Fruit fly (Drosophila melanogaster) whole organism, embryonic: ENCODE results near the gene CG32599.
A peak's percentile ranks its signal among the peaks of the same experiment; 100 is the strongest.

ENCODE experiments used
- Aef1 ChIP-seq: fragments of 200-800 bp; sonication (Bioruptor generic); IDR thresholded peaks from 3 replicates; pipeline ENCODE4 v1.3.6; 2022; ENCODE audit warnings: missing biosample characterization, missing genetic modification characterization
- B-H1 ChIP-seq: fragments of 200-800 bp; sonication (Bioruptor generic); IDR thresholded peaks from 3 replicates; pipeline ENCODE4 v1.3.6; 2022; ENCODE audit warnings: missing biosample characterization, missing genetic modification characterization
- Blimp-1 ChIP-seq: fragments of 200-800 bp; sonication (Bioruptor generic); optimal IDR thresholded peaks from 3 replicates; lab custom pipeline; 2018; ENCODE audit warnings: missing biosample characterization, missing genetic modification characterization, mild to moderate bottlenecking, moderate library complexity, missing genetic modification reagents
- CG11398 ChIP-seq: fragments of 200-800 bp; sonication (Bioruptor generic); optimal IDR thresholded peaks from 2 replicates; lab custom pipeline; 2016; ENCODE audit warnings: missing biosample characterization, missing genetic modification characterization
- CG1529 ChIP-seq: fragments of 200-800 bp; sonication (Bioruptor generic); optimal IDR thresholded peaks from 3 replicates; lab custom pipeline; 2018; ENCODE audit warnings: missing biosample characterization, missing genetic modification characterization
- CG17612 ChIP-seq: fragments of 200-800 bp; sonication (Bioruptor generic); IDR thresholded peaks from 2 replicates; pipeline ENCODE4 v1.3.6; 2022; ENCODE audit warnings: missing biosample characterization, missing genetic modification characterization
- CG17802 ChIP-seq: fragments of 200-800 bp; sonication (Bioruptor generic); optimal IDR thresholded peaks from 2 replicates; lab custom pipeline; 2018; ENCODE audit warnings: missing biosample characterization, mild to moderate bottlenecking, missing genetic modification characterization, moderate library complexity
- CG18619 ChIP-seq: fragments of 200-800 bp; sonication (Bioruptor generic); optimal IDR thresholded peaks from 3 replicates; lab custom pipeline; 2017; ENCODE audit warnings: missing biosample characterization, mild to moderate bottlenecking, missing genetic modification characterization
- CG18764 ChIP-seq: fragments of 200-800 bp; sonication (Bioruptor generic); optimal IDR thresholded peaks from 3 replicates; lab custom pipeline; 2016; ENCODE audit warnings: missing biosample characterization, missing genetic modification characterization
- CG2875 ChIP-seq: fragments of 200-800 bp; sonication (Bioruptor generic); optimal IDR thresholded peaks from 2 replicates; lab custom pipeline; 2017; ENCODE audit warnings: missing biosample characterization, mild to moderate bottlenecking, missing genetic modification characterization, missing genetic modification reagents
- CG30403 ChIP-seq: fragments of 200-800 bp; sonication (Bioruptor generic); optimal IDR thresholded peaks from 3 replicates; lab custom pipeline; 2016; ENCODE audit warnings: missing biosample characterization, missing genetic modification characterization
- CG31365 ChIP-seq: fragments of 200-800 bp; sonication (Bioruptor generic); optimal IDR thresholded peaks from 2 replicates; lab custom pipeline; 2018; ENCODE audit warnings: missing biosample characterization, mild to moderate bottlenecking, missing genetic modification characterization
- CG32532 ChIP-seq: fragments of 200-800 bp; sonication (Bioruptor generic); IDR thresholded peaks from 2 replicates; pipeline ENCODE4 v1.3.6; 2022; ENCODE audit warnings: missing biosample characterization, missing genetic modification characterization
- CG34376 ChIP-seq: fragments of 200-800 bp; sonication (Bioruptor generic); optimal IDR thresholded peaks from 2 replicates; lab custom pipeline; 2018; ENCODE audit warnings: missing biosample characterization, mild to moderate bottlenecking, missing genetic modification characterization
- CG4424 ChIP-seq: fragments of 200-800 bp; sonication (Bioruptor generic); optimal IDR thresholded peaks from 3 replicates; lab custom pipeline; 2016; ENCODE audit warnings: missing biosample characterization, missing genetic modification characterization
- CG6683 ChIP-seq: fragments of 200-800 bp; sonication (Bioruptor generic); optimal IDR thresholded peaks from 2 replicates; lab custom pipeline; 2017; ENCODE audit warnings: missing biosample characterization, mild to moderate bottlenecking, missing genetic modification characterization, missing genetic modification reagents
- CG8924 ChIP-seq: fragments of 200-800 bp; optimal IDR thresholded peaks from 3 replicates; lab custom pipeline; 2019; ENCODE audit warnings: missing biosample characterization, mild to moderate bottlenecking, missing genetic modification characterization, moderate library complexity
- Chrac-16 ChIP-seq: fragments of 200-800 bp; sonication (Bioruptor generic); optimal IDR thresholded peaks from 3 replicates; lab custom pipeline; 2016; ENCODE audit warnings: missing biosample characterization, missing genetic modification characterization
- H15 ChIP-seq: fragments of 200-800 bp; sonication (Bioruptor generic); IDR thresholded peaks from 3 replicates; pipeline ENCODE4 v1.3.6; 2022; ENCODE audit warnings: missing biosample characterization, missing genetic modification characterization
- HmgD ChIP-seq: fragments of 200-800 bp; sonication (Bioruptor generic); optimal IDR thresholded peaks from 3 replicates; lab custom pipeline; 2016; ENCODE audit warnings: missing biosample characterization, missing genetic modification characterization
- Hr51 ChIP-seq, 2 experiments: fragments of 200-800 bp; sonication (Bioruptor generic); optimal IDR thresholded peaks; 2 replicates in 1 of 2; 3 replicates in 1 of 2; lab custom pipeline; 2016 to 2018; ENCODE audit warnings: missing biosample characterization in 2 of 2, missing genetic modification characterization in 2 of 2, mild to moderate bottlenecking in 1 of 2, moderate library complexity in 1 of 2
- Hsf ChIP-seq: fragments of 200-800 bp; sonication (Bioruptor generic); optimal IDR thresholded peaks from 3 replicates; lab custom pipeline; 2016; ENCODE audit warnings: missing biosample characterization, missing genetic modification characterization
- Max ChIP-seq: fragments of 200-800 bp; sonication (Bioruptor generic); optimal IDR thresholded peaks from 2 replicates; lab custom pipeline; 2016; ENCODE audit warnings: missing biosample characterization, mild to moderate bottlenecking, missing genetic modification characterization
- Meics ChIP-seq: fragments of 200-800 bp; sonication (Bioruptor generic); optimal IDR thresholded peaks from 2 replicates; lab custom pipeline; 2017; ENCODE audit warnings: missing biosample characterization, mild to moderate bottlenecking, missing genetic modification characterization
- NC2α ChIP-seq: fragments of 200-800 bp; sonication (Bioruptor generic); optimal IDR thresholded peaks from 2 replicates; lab custom pipeline; 2016; ENCODE audit warnings: missing biosample characterization, missing genetic modification characterization
- Optix ChIP-seq: fragments of 200-800 bp; sonication (Bioruptor generic); IDR thresholded peaks from 3 replicates; pipeline ENCODE4 v1.3.6; 2022; ENCODE audit warnings: missing biosample characterization, missing genetic modification characterization
- Pdp1 ChIP-seq, 2 experiments: fragments of 200-800 bp; sonication (Bioruptor generic); optimal IDR thresholded peaks; 3 replicates each; lab custom pipeline; 2016; ENCODE audit warnings: missing biosample characterization in 2 of 2, missing genetic modification characterization in 2 of 2, mild to moderate bottlenecking in 1 of 2, moderate library complexity in 1 of 2
- Rfx ChIP-seq: fragments of 200-800 bp; sonication (Bioruptor generic); IDR thresholded peaks from 2 replicates; pipeline ENCODE4 v1.3.6; 2022; ENCODE audit warnings: missing biosample characterization, missing genetic modification characterization
- Side ChIP-seq: fragments of 200-800 bp; sonication (Bioruptor generic); optimal IDR thresholded peaks from 2 replicates; lab custom pipeline; 2016; ENCODE audit warnings: missing biosample characterization, missing genetic modification characterization
- Stat92E ChIP-seq, 3 experiments: fragments of >200 bp in 2 of 3; fragments of 200-800 bp in 1 of 3; sonication (Bioruptor generic) in 1 of 3; optimal IDR thresholded peaks; 2 replicates each; lab custom pipeline; 2017 to 2019; ENCODE audit warnings: missing biosample characterization in 3 of 3, missing genetic modification characterization in 3 of 3, mild to moderate bottlenecking in 1 of 3, moderate library complexity in 1 of 3
- YL-1 ChIP-seq: fragments of 200-800 bp; sonication (Bioruptor generic); optimal IDR thresholded peaks from 3 replicates; lab custom pipeline; 2017; ENCODE audit warnings: missing biosample characterization, mild to moderate bottlenecking, missing genetic modification characterization
- crp ChIP-seq, 2 experiments: fragments of 200-800 bp; sonication (Bioruptor generic); optimal IDR thresholded peaks; 2 replicates in 1 of 2; 3 replicates in 1 of 2; lab custom pipeline; 2017; ENCODE audit warnings: missing biosample characterization in 2 of 2, missing genetic modification characterization in 2 of 2, mild to moderate bottlenecking in 1 of 2, moderate library complexity in 1 of 2
- dmrt99B ChIP-seq: fragments of 200-800 bp; sonication (Bioruptor generic); optimal IDR thresholded peaks from 2 replicates; lab custom pipeline; 2018; ENCODE audit warnings: missing biosample characterization, mild to moderate bottlenecking, missing genetic modification characterization, moderate library complexity
- dysf ChIP-seq: fragments of 200-800 bp; sonication (Bioruptor generic); IDR thresholded peaks from 3 replicates; pipeline ENCODE4 v1.3.6; 2022; ENCODE audit warnings: missing biosample characterization, missing genetic modification characterization
- hth ChIP-seq: fragments of >200 bp; optimal IDR thresholded peaks from 2 replicates; lab custom pipeline; 2017; ENCODE audit warnings: inconsistent platforms
- lilli ChIP-seq: fragments of 200-800 bp; sonication (Bioruptor generic); optimal IDR thresholded peaks from 3 replicates; lab custom pipeline; 2016; ENCODE audit warnings: missing biosample characterization, missing genetic modification characterization
- lola ChIP-seq, 3 experiments: fragments of >200 bp in 2 of 3; fragments of 200-800 bp in 1 of 3; sonication (Bioruptor generic) in 1 of 3; optimal IDR thresholded peaks; 2 replicates each; lab custom pipeline; 2017 to 2019; ENCODE audit warnings: missing biosample characterization in 3 of 3, missing genetic modification characterization in 3 of 3, mild to moderate bottlenecking in 1 of 3, moderate library complexity in 1 of 3
- pan ChIP-seq, 4 experiments: fragments of >200 bp in 3 of 4; fragments of 200-800 bp in 1 of 4; sonication (Bioruptor generic) in 1 of 4; optimal IDR thresholded peaks in 3 of 4; IDR thresholded peaks in 1 of 4; 2 replicates each; pipeline versions ENCODE4 v1.3.6 to Lab custom; 2017 to 2022; ENCODE audit warnings: missing biosample characterization in 2 of 4, missing genetic modification characterization in 2 of 4, mixed read lengths in 1 of 4
- pb ChIP-seq: fragments of 200-800 bp; sonication (Bioruptor generic); optimal IDR thresholded peaks from 3 replicates; lab custom pipeline; 2016; ENCODE audit warnings: missing biosample characterization, missing genetic modification characterization
- pnt ChIP-seq: fragments of 200-800 bp; sonication (Bioruptor generic); optimal IDR thresholded peaks from 3 replicates; lab custom pipeline; 2016; ENCODE audit warnings: missing biosample characterization, missing genetic modification characterization
- rib ChIP-seq: fragments of 200-800 bp; sonication (Bioruptor generic); IDR thresholded peaks from 2 replicates; pipeline ENCODE4 v1.3.6; 2022; ENCODE audit warnings: missing biosample characterization, missing genetic modification characterization
- ro ChIP-seq: fragments of 200-800 bp; sonication (Bioruptor generic); IDR thresholded peaks from 2 replicates; pipeline ENCODE4 v1.3.6; 2022; ENCODE audit warnings: missing biosample characterization, missing genetic modification characterization
- sens ChIP-seq: fragments of 200-800 bp; sonication (Bioruptor generic); peaks from one replicate; lab custom pipeline; 2016; ENCODE audit warnings: missing biosample characterization, missing genetic modification characterization
- sens-2 ChIP-seq: fragments of 200-800 bp; sonication (Bioruptor generic); IDR thresholded peaks from 2 replicates; pipeline ENCODE4 v1.3.6; 2022; ENCODE audit warnings: missing biosample characterization, missing genetic modification characterization
- ttk ChIP-seq: fragments of 200-800 bp; sonication (Bioruptor generic); IDR thresholded peaks from 2 replicates; pipeline ENCODE4 v2.1.2; 2022; ENCODE audit warnings: missing biosample characterization, missing genetic modification characterization
- wek ChIP-seq: fragments of 200-800 bp; sonication (Bioruptor generic); optimal IDR thresholded peaks from 3 replicates; lab custom pipeline; 2018; ENCODE audit warnings: missing biosample characterization, mild to moderate bottlenecking, missing genetic modification characterization, moderate library complexity
- yki ChIP-seq: fragments of >200 bp; optimal IDR thresholded peaks from 3 replicates; lab custom pipeline; 2018
- zfh1 ChIP-seq: fragments of 200-800 bp; sonication (Bioruptor generic); IDR thresholded peaks from 3 replicates; pipeline ENCODE4 v1.3.6; 2022; ENCODE audit warnings: missing biosample characterization, missing genetic modification characterization

Gene CG32599

DNA sequence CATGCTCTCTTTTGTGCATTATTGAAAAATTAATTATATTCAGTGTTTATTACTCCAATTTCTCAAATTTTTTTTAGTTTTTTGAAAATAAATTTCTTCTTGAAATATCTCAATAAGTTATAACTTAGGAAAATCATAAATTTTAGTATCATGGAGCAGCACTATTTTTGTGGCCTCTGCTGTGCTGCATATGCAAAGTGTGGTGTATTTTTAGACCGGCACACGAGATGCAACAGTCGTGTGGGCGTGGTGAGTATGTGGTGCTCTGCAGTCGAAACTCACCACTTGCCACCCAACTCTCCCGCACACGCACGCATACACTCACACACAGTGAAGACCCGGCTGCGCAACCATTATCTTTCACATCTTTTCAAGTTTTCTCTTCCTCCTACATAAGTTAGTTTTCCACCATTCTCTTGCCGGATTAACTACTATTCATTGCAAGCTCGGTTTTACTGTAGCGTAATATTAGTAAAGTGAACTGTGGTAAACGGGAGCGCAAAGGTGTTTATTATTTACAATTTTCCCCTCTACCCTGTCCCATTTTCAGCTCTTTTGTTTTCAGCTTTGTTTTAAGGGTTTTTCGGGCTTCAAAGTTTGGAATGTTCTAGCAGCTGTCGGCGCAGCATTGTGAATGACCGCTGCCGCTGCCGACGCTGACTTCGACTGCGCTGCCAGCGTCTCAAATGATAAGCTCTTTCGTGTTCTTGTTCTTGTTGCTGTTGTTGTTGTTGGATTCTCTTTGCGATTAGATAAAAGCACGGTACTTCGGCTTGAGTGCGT lies 34.9 kb upstream of the CG32599 start (continued):
- TF ChIP-seq CG1529 (GFP tag; lab: Kevin White, UChicago): peak; percentile 46
- peak; percentile 17 for TF ChIP-seq CG18764 (GFP tag; lab: Kevin White, UChicago)
- TF ChIP-seq CG31365 (tag; lab: Kevin White, UChicago): no peak
- TF ChIP-seq CG2875 (GFP tag; lab: Kevin White, UChicago): peak; percentile 19
- no peak for TF ChIP-seq yki (lab: Kevin White, UChicago)
- TF ChIP-seq rib (GFP tag; lab: Robert Waterston, UW): no peak
- peak; percentile 41 for TF ChIP-seq Meics (GFP tag; lab: Kevin White, UChicago)
- TF ChIP-seq Hr51 (GFP tag; optimal IDR thresholded peaks at IDR 0.05; lab: Kevin White, UChicago): peak in 1 of 2 experiments; percentile 75
- TF ChIP-seq CG32532 (GFP tag; lab: Robert Waterston, UW): no peak
- peak; percentile 34 to 41 for TF ChIP-seq Pdp1 (GFP tag; optimal IDR thresholded peaks at IDR 0.05; lab: Kevin White, UChicago)
- TF ChIP-seq CG30403 (GFP tag; lab: Kevin White, UChicago): peak; percentile 63
- TF ChIP-seq H15 (GFP tag; lab: Robert Waterston, UW): peak; percentile 41; the same call in 1 of the 3 replicates
- peak; percentile 42; the same call in 1 of the 2 replicates for TF ChIP-seq ttk (GFP tag; lab: Robert Waterston, UW)
- TF ChIP-seq NC2α (GFP tag; lab: Kevin White, UChicago): no peak
- TF ChIP-seq crp (GFP tag; optimal IDR thresholded peaks at IDR 0.05; lab: Kevin White, UChicago): peak in 1 of 2 experiments; percentile 13
- no peak for TF ChIP-seq pan (optimal IDR thresholded peaks at IDR 0.05; lab: Kevin White, UChicago)
- peak in 1 of 2 experiments; percentile 58 for TF ChIP-seq pan (GFP tag; optimal IDR thresholded peaks at IDR 0.05 in 1 of 2, IDR thresholded peaks at IDR 0.05 in 1 of 2)
- peak; percentile 41 for TF ChIP-seq pnt
- TF ChIP-seq Blimp-1: peak; percentile 77
- TF ChIP-seq dmrt99B (tag; lab: Kevin White, UChicago): peak; percentile 74
- TF ChIP-seq sens (GFP tag; lab: Kevin White, UChicago): peak; percentile 93
- TF ChIP-seq CG6683 (GFP tag; lab: Kevin White, UChicago): peak; percentile 15
- peak; percentile 5 for TF ChIP-seq Max (GFP tag; lab: Kevin White, UChicago)
- TF ChIP-seq CG17612 (GFP tag; lab: Robert Waterston, UW): no peak
- peak; percentile 9 for TF ChIP-seq CG11398
- no peak for TF ChIP-seq CG34376
- no peak for TF ChIP-seq wek (GFP tag; lab: Kevin White, UChicago)
- TF ChIP-seq Side (GFP tag; lab: Kevin White, UChicago): peak; percentile 21
- no peak for TF ChIP-seq hth (lab: Kevin White, UChicago)
- peak; percentile 0 for TF ChIP-seq YL-1 (GFP tag; lab: Kevin White, UChicago)
- TF ChIP-seq Rfx (GFP tag; lab: Robert Waterston, UW): peak; percentile 15; the same call in 1 of the 2 replicates
- TF ChIP-seq CG4424 (GFP tag; lab: Kevin White, UChicago): peak; percentile 59
- TF ChIP-seq zfh1 (GFP tag; lab: Robert Waterston, UW): peak; percentile 60; the same call in 2 of the 3 replicates
- peak; percentile 41 for TF ChIP-seq CG17802 (tag; lab: Kevin White, UChicago)
- no peak for TF ChIP-seq Aef1 (GFP tag; lab: Robert Waterston, UW)
- TF ChIP-seq Chrac-16 (GFP tag; lab: Kevin White, UChicago): no peak
- TF ChIP-seq sens-2 (GFP tag; lab: Robert Waterston, UW): peak; percentile 51; the same call in 1 of the 2 replicates
- no peak for TF ChIP-seq HmgD (GFP tag; lab: Kevin White, UChicago)
- TF ChIP-seq CG8924 (tag; lab: Kevin White, UChicago): peak; percentile 46
- no peak for TF ChIP-seq ro (GFP tag; lab: Robert Waterston, UW)
- peak; percentile 37 for TF ChIP-seq Hsf (GFP tag; lab: Kevin White, UChicago)
- TF ChIP-seq lola (GFP tag; optimal IDR thresholded peaks at IDR 0.05; lab: Kevin White, UChicago): peak in 1 of 3 experiments; percentile 64
- peak; percentile 34; the same call in 1 of the 3 replicates for TF ChIP-seq B-H1 (GFP tag; lab: Robert Waterston, UW)
- TF ChIP-seq CG18619 (GFP tag; lab: Kevin White, UChicago): peak; percentile 40
- peak; percentile 51; the same call in 1 of the 3 replicates for TF ChIP-seq Optix (GFP tag; lab: Robert Waterston, UW)
- peak; percentile 52; the same call in 2 of the 3 replicates for TF ChIP-seq dysf
- no peak for TF ChIP-seq pb (GFP tag; lab: Kevin White, UChicago)
- TF ChIP-seq Stat92E (GFP tag; optimal IDR thresholded peaks at IDR 0.05; lab: Kevin White, UChicago): no peak
- peak; percentile 33 for TF ChIP-seq lilli (GFP tag; lab: Kevin White, UChicago)
